Fruit fly (Drosophila melanogaster): Measurements from ENCODE around the gene fid.

The fid gene

dm6 chr3R:26011542-26011941 is 41.7 kb downstream of the fid start (continued):
- peak; percentile 19 for TF ChIP-seq CG12391 (tag; optimal IDR thresholded peaks at IDR 0.05)
- peak; percentile 67 for TF ChIP-seq CG4707 (GFP tag; optimal IDR thresholded peaks at IDR 0.05)
- peak; percentile 52 for TF ChIP-seq sqz (GFP tag; optimal IDR thresholded peaks at IDR 0.05)
- TF ChIP-seq CG8765 (GFP tag; IDR thresholded peaks at IDR 0.05), result no peak
- peak; percentile 53 for TF ChIP-seq CG2678 (tag; optimal IDR thresholded peaks at IDR 0.05)
- peak; percentile 42 for TF ChIP-seq Spps (tag; optimal IDR thresholded peaks at IDR 0.05)
- TF ChIP-seq zen2 (GFP tag; IDR thresholded peaks at IDR 0.05; ENCODE audit: partially characterized antibody), result no peak
- peak; percentile 65 for TF ChIP-seq ATbp (GFP tag; optimal IDR thresholded peaks at IDR 0.05)
- TF ChIP-seq CG33213 (GFP tag; optimal IDR thresholded peaks at IDR 0.05), result peak; percentile 32
- TF ChIP-seq CoRest (tag; optimal IDR thresholded peaks at IDR 0.05), result peak; percentile 17
- TF ChIP-seq CG10462 (GFP tag; optimal IDR thresholded peaks at IDR 0.05), result no peak
- TF ChIP-seq CG15601 (tag; optimal IDR thresholded peaks at IDR 0.05), result peak; percentile 79
- TF ChIP-seq CTCF (GFP tag; optimal IDR thresholded peaks at IDR 0.05), result no peak
- no peak for TF ChIP-seq gcm2 (GFP tag; optimal IDR thresholded peaks at IDR 0.05)
- TF ChIP-seq nom (GFP tag; optimal IDR thresholded peaks at IDR 0.05), result peak; percentile 25
- peak; percentile 44 for TF ChIP-seq Asciz (GFP tag; optimal IDR thresholded peaks at IDR 0.05)
- peak; percentile 61 for TF ChIP-seq Med (GFP tag)
- TF ChIP-seq vvl (GFP tag; IDR thresholded peaks at IDR 0.05), result no peak
- peak; percentile 21 for TF ChIP-seq CG10267 (tag; optimal IDR thresholded peaks at IDR 0.05)
- TF ChIP-seq Vsx1 (GFP tag; optimal IDR thresholded peaks at IDR 0.05), result peak; percentile 49
- no peak for TF ChIP-seq Hmr (GFP tag; optimal IDR thresholded peaks at IDR 0.05)
- peak; percentile 43 for TF ChIP-seq CG1603 (tag; optimal IDR thresholded peaks at IDR 0.05)
- TF ChIP-seq NC2β (GFP tag; optimal IDR thresholded peaks at IDR 0.05), result peak; percentile 6
- peak in 1 of 2 experiments; percentile 50 for TF ChIP-seq Pdp1 (GFP tag; optimal IDR thresholded peaks at IDR 0.05)
- TF ChIP-seq Deaf1 (tag; optimal IDR thresholded peaks at IDR 0.05), result peak; percentile 3
- peak; percentile 63 for TF ChIP-seq CG1233 (GFP tag; optimal IDR thresholded peaks at IDR 0.05)
- TF ChIP-seq CG17568 (GFP tag; optimal IDR thresholded peaks at IDR 0.05), result peak; percentile 67
- peak; percentile 1 for TF ChIP-seq CG15514 (GFP tag; optimal IDR thresholded peaks at IDR 0.05)
- TF ChIP-seq CG33557 (GFP tag; optimal IDR thresholded peaks at IDR 0.05), result peak; percentile 79
- TF ChIP-seq grn (GFP tag; optimal IDR thresholded peaks at IDR 0.05), result peak; percentile 57
- peak; percentile 32 for TF ChIP-seq CG2875 (GFP tag; optimal IDR thresholded peaks at IDR 0.05)
- no peak for TF ChIP-seq CG13894 (tag; optimal IDR thresholded peaks at IDR 0.05)
- no peak for TF ChIP-seq CG18476 (GFP tag; optimal IDR thresholded peaks at IDR 0.05)
- TF ChIP-seq CG3407 (GFP tag; optimal IDR thresholded peaks at IDR 0.05), result peak; percentile 47
- no peak for TF ChIP-seq esg (GFP tag; conservative IDR thresholded peaks at IDR 0.05)
- TF ChIP-seq CG7745 (tag; optimal IDR thresholded peaks at IDR 0.05), result peak; percentile 73
- TF ChIP-seq CG9727 (GFP tag; optimal IDR thresholded peaks at IDR 0.05), result peak; percentile 54
- TF ChIP-seq Sox100B (GFP tag; optimal IDR thresholded peaks at IDR 0.05), result peak; percentile 47
- peak; percentile 1 for TF ChIP-seq CG2116 (GFP tag; optimal IDR thresholded peaks at IDR 0.05)
- no peak for TF ChIP-seq CG7928 (GFP tag; optimal IDR thresholded peaks at IDR 0.05)
- TF ChIP-seq Sry-β (GFP tag; optimal IDR thresholded peaks at IDR 0.05), result peak; percentile 9
- TF ChIP-seq chm (GFP tag; IDR thresholded peaks at IDR 0.05), result peak; percentile 63; the same call in 1 of the 2 replicates
- no peak for TF ChIP-seq Tbp (GFP tag; optimal IDR thresholded peaks at IDR 0.05)
- peak; percentile 72 for TF ChIP-seq ac (GFP tag; optimal IDR thresholded peaks at IDR 0.05)
- TF ChIP-seq emc (GFP tag; optimal IDR thresholded peaks at IDR 0.05), result no peak
- TF ChIP-seq fd102C (GFP tag; optimal IDR thresholded peaks at IDR 0.05), result peak; percentile 49
- TF ChIP-seq slbo (GFP tag; IDR thresholded peaks at IDR 0.05), result no peak
- TF ChIP-seq CG18599 (GFP tag; optimal IDR thresholded peaks at IDR 0.05), result peak; percentile 23
- peak; percentile 10 for TF ChIP-seq CG13123 (GFP tag; optimal IDR thresholded peaks at IDR 0.05)
- no peak for TF ChIP-seq Dek (tag; optimal IDR thresholded peaks at IDR 0.05)
